Fruit fly (Drosophila melanogaster) whole organism, embryonic: ENCODE results near the gene ida.

ENCODE experiments used
- Blimp-1 ChIP-seq: fragments of 200-800 bp; sonication (Bioruptor generic); optimal IDR thresholded peaks from 3 replicates; lab custom pipeline; 2018; ENCODE audit warnings: missing biosample characterization, missing genetic modification characterization, mild to moderate bottlenecking, moderate library complexity, missing genetic modification reagents
- CG10654 ChIP-seq: fragments of 200-800 bp; sonication (Bioruptor generic); optimal IDR thresholded peaks from 2 replicates; lab custom pipeline; 2016; ENCODE audit warnings: missing biosample characterization, missing genetic modification characterization
- CG11247 ChIP-seq: fragments of 200-800 bp; sonication (Bioruptor generic); IDR thresholded peaks from 2 replicates; pipeline ENCODE4 v1.3.6; 2022; ENCODE audit warnings: missing biosample characterization, missing genetic modification characterization
- CG11456 ChIP-seq: fragments of 200-800 bp; sonication (Bioruptor generic); IDR thresholded peaks from 3 replicates; pipeline ENCODE4 v1.3.6; 2022; ENCODE audit warnings: missing biosample characterization, missing genetic modification characterization
- CG11695 ChIP-seq: fragments of 200-800 bp; sonication (Bioruptor generic); IDR thresholded peaks from 3 replicates; pipeline ENCODE4 v1.3.6; 2022; ENCODE audit warnings: missing biosample characterization, missing genetic modification characterization
- CG11723 ChIP-seq: fragments of 200-800 bp; sonication (Bioruptor generic); optimal IDR thresholded peaks from 2 replicates; lab custom pipeline; 2017; ENCODE audit warnings: missing biosample characterization, mild to moderate bottlenecking, missing genetic modification characterization
- CG12071 ChIP-seq: fragments of 200-800 bp; sonication (Bioruptor generic); optimal IDR thresholded peaks from 3 replicates; lab custom pipeline; 2018; ENCODE audit warnings: missing biosample characterization, mild to moderate bottlenecking, missing genetic modification characterization
- CG12299 ChIP-seq: fragments of 200-800 bp; sonication (Bioruptor generic); optimal IDR thresholded peaks from 2 replicates; lab custom pipeline; 2018; ENCODE audit warnings: missing biosample characterization, mild to moderate bottlenecking, missing genetic modification characterization
- CG14667 ChIP-seq: fragments of 200-800 bp; sonication (Bioruptor generic); IDR thresholded peaks from 2 replicates; pipeline ENCODE4 v1.3.6; 2022; ENCODE audit warnings: missing biosample characterization, missing genetic modification characterization
- CG17359 ChIP-seq: fragments of 200-800 bp; sonication (Bioruptor generic); optimal IDR thresholded peaks from 3 replicates; lab custom pipeline; 2018; ENCODE audit warnings: missing biosample characterization, mild to moderate bottlenecking, missing genetic modification characterization, moderate library complexity
- CG18764 ChIP-seq: fragments of 200-800 bp; sonication (Bioruptor generic); optimal IDR thresholded peaks from 3 replicates; lab custom pipeline; 2016; ENCODE audit warnings: missing biosample characterization, missing genetic modification characterization
- CG2116 ChIP-seq: fragments of 200-800 bp; sonication (Bioruptor generic); optimal IDR thresholded peaks from 3 replicates; lab custom pipeline; 2018; ENCODE audit warnings: missing biosample characterization, mild to moderate bottlenecking, missing genetic modification characterization
- CG2120 ChIP-seq: fragments of 200-800 bp; sonication (Bioruptor generic); optimal IDR thresholded peaks from 3 replicates; lab custom pipeline; 2016; ENCODE audit warnings: missing biosample characterization, missing genetic modification characterization
- CG2199 ChIP-seq: fragments of 200-800 bp; sonication (Bioruptor generic); IDR thresholded peaks from 3 replicates; pipeline ENCODE4 v1.3.6; 2022; ENCODE audit warnings: missing biosample characterization, missing genetic modification characterization
- CG30403 ChIP-seq: fragments of 200-800 bp; sonication (Bioruptor generic); optimal IDR thresholded peaks from 3 replicates; lab custom pipeline; 2016; ENCODE audit warnings: missing biosample characterization, missing genetic modification characterization
- CG3065 ChIP-seq: fragments of 200-800 bp; sonication (Bioruptor generic); optimal IDR thresholded peaks from 2 replicates; lab custom pipeline; 2016; ENCODE audit warnings: missing biosample characterization, missing genetic modification characterization
- CG31441 ChIP-seq: fragments of 200-800 bp; sonication (Bioruptor generic); IDR thresholded peaks from 2 replicates; pipeline ENCODE4 v1.3.6; 2022; ENCODE audit warnings: missing biosample characterization, missing genetic modification characterization
- CG3995 ChIP-seq: fragments of 200-800 bp; sonication (Bioruptor generic); optimal IDR thresholded peaks from 3 replicates; lab custom pipeline; 2016; ENCODE audit warnings: missing biosample characterization, missing genetic modification characterization
- CG42726 ChIP-seq: fragments of 200-800 bp; sonication (Bioruptor generic); IDR thresholded peaks from 2 replicates; pipeline ENCODE4 v1.3.6; 2022; ENCODE audit warnings: missing biosample characterization, missing genetic modification characterization; ENCODE audit not compliant: partially characterized antibody
- CG4854 ChIP-seq: fragments of 200-800 bp; sonication (Bioruptor generic); optimal IDR thresholded peaks from 2 replicates; lab custom pipeline; 2016; ENCODE audit warnings: missing biosample characterization, missing genetic modification characterization, inconsistent platforms
- CG5245 ChIP-seq: fragments of 200-800 bp; sonication (Bioruptor generic); optimal IDR thresholded peaks from 3 replicates; lab custom pipeline; 2016; ENCODE audit warnings: missing biosample characterization, missing genetic modification characterization
- CG6272 ChIP-seq: fragments of 200-800 bp; sonication (Bioruptor generic); IDR thresholded peaks from 2 replicates; pipeline ENCODE4 v1.3.6; 2022; ENCODE audit warnings: missing biosample characterization, missing genetic modification characterization
- CG7928 ChIP-seq: fragments of 200-800 bp; sonication (Bioruptor generic); optimal IDR thresholded peaks from 2 replicates; lab custom pipeline; 2017; ENCODE audit warnings: missing biosample characterization, mild to moderate bottlenecking, missing genetic modification characterization
- CG8765 ChIP-seq: fragments of 200-800 bp; sonication (Bioruptor generic); IDR thresholded peaks from 2 replicates; pipeline ENCODE4 v1.3.6; 2022; ENCODE audit warnings: missing biosample characterization, missing genetic modification characterization
- CG8924 ChIP-seq: fragments of 200-800 bp; optimal IDR thresholded peaks from 3 replicates; lab custom pipeline; 2019; ENCODE audit warnings: missing biosample characterization, mild to moderate bottlenecking, missing genetic modification characterization, moderate library complexity
- CG9609 ChIP-seq: fragments of 200-800 bp; sonication (Bioruptor generic); optimal IDR thresholded peaks from 3 replicates; lab custom pipeline; 2016; ENCODE audit warnings: missing biosample characterization, missing genetic modification characterization
- CoRest ChIP-seq: fragments of 200-800 bp; sonication (Bioruptor generic); optimal IDR thresholded peaks from 3 replicates; lab custom pipeline; 2018; ENCODE audit warnings: missing biosample characterization, mild to moderate bottlenecking, missing genetic modification characterization, moderate library complexity
- Ets65A ChIP-seq: fragments of 200-800 bp; sonication (Bioruptor generic); peaks from one replicate; lab custom pipeline; 2016; ENCODE audit warnings: missing biosample characterization, missing genetic modification characterization
- Fer1 ChIP-seq: fragments of 200-800 bp; sonication (Bioruptor generic); optimal IDR thresholded peaks from 2 replicates; lab custom pipeline; 2017; ENCODE audit warnings: missing biosample characterization, mild to moderate bottlenecking, missing genetic modification characterization
- H2.0 ChIP-seq: fragments of 200-800 bp; sonication (Bioruptor generic); IDR thresholded peaks from 2 replicates; pipeline ENCODE4 v1.3.6; 2022; ENCODE audit warnings: missing biosample characterization, missing genetic modification characterization
- HLH3B ChIP-seq: fragments of 200-800 bp; sonication (Bioruptor generic); IDR thresholded peaks from 2 replicates; pipeline ENCODE4 v1.3.6; 2022; ENCODE audit warnings: missing biosample characterization, missing genetic modification characterization
- Hr3 ChIP-seq: fragments of 200-800 bp; sonication (Bioruptor generic); optimal IDR thresholded peaks from 3 replicates; lab custom pipeline; 2016; ENCODE audit warnings: missing biosample characterization, missing genetic modification characterization
- Meics ChIP-seq: fragments of 200-800 bp; sonication (Bioruptor generic); optimal IDR thresholded peaks from 2 replicates; lab custom pipeline; 2017; ENCODE audit warnings: missing biosample characterization, mild to moderate bottlenecking, missing genetic modification characterization
- Nf-YC ChIP-seq: fragments of 200-800 bp; optimal IDR thresholded peaks from 3 replicates; lab custom pipeline; 2019; ENCODE audit warnings: missing biosample characterization, mild to moderate bottlenecking, missing genetic modification characterization, moderate library complexity
- Rfx ChIP-seq: fragments of 200-800 bp; sonication (Bioruptor generic); IDR thresholded peaks from 2 replicates; pipeline ENCODE4 v1.3.6; 2022; ENCODE audit warnings: missing biosample characterization, missing genetic modification characterization
- bab2 ChIP-seq: fragments of 200-800 bp; sonication (Bioruptor generic); optimal IDR thresholded peaks from 2 replicates; lab custom pipeline; 2016; ENCODE audit warnings: missing biosample characterization, missing genetic modification characterization
- caup ChIP-seq: fragments of 200-800 bp; sonication (Bioruptor generic); optimal IDR thresholded peaks from 3 replicates; lab custom pipeline; 2017; ENCODE audit warnings: missing biosample characterization, mild to moderate bottlenecking, missing genetic modification characterization, moderate library complexity; ENCODE audit not compliant: severe bottlenecking
- disco-r ChIP-seq: fragments of 200-800 bp; sonication (Bioruptor generic); optimal IDR thresholded peaks from 2 replicates; lab custom pipeline; 2016; ENCODE audit warnings: missing biosample characterization, missing genetic modification characterization
- gce ChIP-seq: fragments of 200-800 bp; sonication (Bioruptor generic); IDR thresholded peaks from 3 replicates; pipeline ENCODE4 v1.3.6; 2022; ENCODE audit warnings: missing biosample characterization, missing genetic modification characterization
- hth ChIP-seq: fragments of >200 bp; optimal IDR thresholded peaks from 2 replicates; lab custom pipeline; 2017; ENCODE audit warnings: inconsistent platforms
- lmd ChIP-seq: fragments of 200-800 bp; sonication (Bioruptor generic); IDR thresholded peaks from 2 replicates; pipeline ENCODE4 v1.3.6; 2022; ENCODE audit warnings: missing biosample characterization, missing genetic modification characterization
- onecut ChIP-seq: fragments of 200-800 bp; sonication (Bioruptor generic); IDR thresholded peaks from 2 replicates; pipeline ENCODE4 v1.3.6; 2022; ENCODE audit warnings: missing biosample characterization, missing genetic modification characterization
- pita ChIP-seq: fragments of 200-800 bp; sonication (Bioruptor generic); optimal IDR thresholded peaks from 2 replicates; lab custom pipeline; 2017; ENCODE audit warnings: missing biosample characterization, mild to moderate bottlenecking, missing genetic modification characterization
- pzg ChIP-seq: fragments of 200-800 bp; sonication (Bioruptor generic); optimal IDR thresholded peaks from 3 replicates; lab custom pipeline; 2018; ENCODE audit warnings: missing biosample characterization, mild to moderate bottlenecking, missing genetic modification characterization, moderate library complexity
- run ChIP-seq: fragments of 200-800 bp; sonication (Bioruptor generic); optimal IDR thresholded peaks from 3 replicates; lab custom pipeline; 2018; ENCODE audit warnings: missing biosample characterization, mild to moderate bottlenecking, missing genetic modification characterization
- sim ChIP-seq: fragments of 200-800 bp; sonication (Bioruptor generic); IDR thresholded peaks from 2 replicates; pipeline ENCODE4 v1.3.6; 2022; ENCODE audit warnings: missing biosample characterization, missing genetic modification characterization
- trem ChIP-seq: fragments of 200-800 bp; optimal IDR thresholded peaks from 3 replicates; lab custom pipeline; 2019; ENCODE audit warnings: missing biosample characterization, mild to moderate bottlenecking, missing genetic modification characterization, moderate library complexity
- trh ChIP-seq: fragments of 200-800 bp; sonication (Bioruptor generic); optimal IDR thresholded peaks from 2 replicates; lab custom pipeline; 2016; ENCODE audit warnings: missing biosample characterization, missing genetic modification characterization
- unc-4 ChIP-seq: fragments of 200-800 bp; sonication (Bioruptor generic); IDR thresholded peaks from 2 replicates; pipeline ENCODE4 v1.3.6; 2022; ENCODE audit warnings: missing biosample characterization, missing genetic modification characterization; ENCODE audit not compliant: partially characterized antibody
- zen ChIP-seq: fragments of 200-800 bp; sonication (Bioruptor generic); optimal IDR thresholded peaks from 3 replicates; lab custom pipeline; 2018; ENCODE audit warnings: missing biosample characterization, mild to moderate bottlenecking, missing genetic modification characterization, moderate library complexity
- zfh2 ChIP-seq: fragments of 200-800 bp; sonication (Bioruptor generic); optimal IDR thresholded peaks from 2 replicates; lab custom pipeline; 2016; ENCODE audit warnings: missing biosample characterization, missing genetic modification characterization

ida gene

dm6 chr3L:3935567-3936207 lies 30.5 kb downstream of the ida start, which contains the start of gene Eip63F-1 (continued):
- TF ChIP-seq CG2199 (GFP tag; lab: Robert Waterston, UW) (no peak), Hr3 (peak; percentile 53), HLH3B (peak; percentile 56), disco-r (GFP tag; lab: Kevin White, UChicago) (no peak), Rfx (peak; percentile 68), zfh2 (GFP tag; lab: Kevin White, UChicago) (peak; percentile 0), lmd (GFP tag; lab: Robert Waterston, UW) (peak; percentile 72), CG11695 (GFP tag; lab: Robert Waterston, UW) (peak; percentile 40; the same call in 2 of the 3 replicates), bab2 (GFP tag; lab: Kevin White, UChicago) (no peak), CG12299 (peak; percentile 3), Meics (GFP tag; lab: Kevin White, UChicago) (peak; percentile 78), CG9609 (no peak), trem (tag; lab: Kevin White, UChicago) (peak; percentile 28), CG8924 (tag; lab: Kevin White, UChicago) (peak; percentile 74), CG10654 (GFP tag; lab: Kevin White, UChicago) (peak; percentile 63), Blimp-1 (GFP tag; lab: Kevin White, UChicago) (peak; percentile 66), CG31441 (GFP tag; lab: Robert Waterston, UW) (peak; percentile 61), pzg (no peak), Ets65A (peak; percentile 63), zen (tag; lab: Kevin White, UChicago) (peak; percentile 32), CG2120 (GFP tag; lab: Kevin White, UChicago) (peak; percentile 58), CG3995 (GFP tag; lab: Kevin White, UChicago) (peak; percentile 14), sim (GFP tag; lab: Robert Waterston, UW) (no peak), CoRest (tag; lab: Kevin White, UChicago) (peak; percentile 83), hth (lab: Kevin White, UChicago) (no peak), CG14667 (GFP tag; lab: Robert Waterston, UW) (no peak), run (peak; percentile 34), pita (GFP tag; lab: Kevin White, UChicago) (no peak), trh (GFP tag; lab: Kevin White, UChicago) (no peak), Fer1 (GFP tag; lab: Kevin White, UChicago) (peak; percentile 68), Nf-YC (tag; lab: Kevin White, UChicago) (peak; percentile 73), gce (GFP tag; lab: Robert Waterston, UW) (no peak), CG6272 (GFP tag; lab: Robert Waterston, UW) (no peak), CG12071 (GFP tag; lab: Kevin White, UChicago) (peak; percentile 29), CG5245 (GFP tag; lab: Kevin White, UChicago) (peak; percentile 54), CG30403 (GFP tag; lab: Kevin White, UChicago) (peak; percentile 75), CG42726 (GFP tag; lab: Robert Waterston, UW) (no peak), CG18764 (peak; percentile 55), CG3065 (no peak), CG11456 (GFP tag; lab: Robert Waterston, UW) (no peak), CG2116 (GFP tag; lab: Kevin White, UChicago) (no peak), CG7928 (GFP tag; lab: Kevin White, UChicago) (no peak), H2.0 (GFP tag; lab: Robert Waterston, UW) (peak; percentile 51; the same call in 1 of the 2 replicates), CG11723 (GFP tag; lab: Kevin White, UChicago) (no peak), CG8765 (GFP tag; lab: Robert Waterston, UW) (no peak), onecut (no peak), caup (GFP tag; lab: Kevin White, UChicago) (peak; percentile 36), CG11247 (no peak), unc-4 (GFP tag; lab: Robert Waterston, UW) (no peak), CG4854 (GFP tag; lab: Kevin White, UChicago) (no peak), CG17359 (peak; percentile 65)
